Worm (Caenorhabditis elegans) whole organism, early embryonic: ENCODE data around the gene C50C3.5.

Experiments used
- F13C5.2 ChIP-seq: sonication (generic microtip); optimal IDR thresholded peaks from 2 replicates; lab custom pipeline; 2017; ENCODE audit warnings: mild to moderate bottlenecking, missing genetic modification characterization, inconsistent platforms, missing compliant biosample characterization
- aly-1 ChIP-seq: sonication (generic microtip); optimal IDR thresholded peaks from 2 replicates; lab custom pipeline; 2016; ENCODE audit warnings: missing genetic modification characterization, missing compliant biosample characterization
- ama-1 ChIP-seq: fragments of 150-350 bp; optimal IDR thresholded peaks from 2 replicates; lab custom pipeline; 2014
- ceh-36 ChIP-seq: sonication (generic microtip); optimal IDR thresholded peaks from 2 replicates; lab custom pipeline; 2016; ENCODE audit warnings: missing genetic modification characterization, inconsistent platforms, missing compliant biosample characterization
- ets-7 ChIP-seq: sonication (generic microtip); optimal IDR thresholded peaks from 2 replicates; lab custom pipeline; 2016; ENCODE audit warnings: missing genotype, missing genetic modification characterization, missing compliant biosample characterization
- hmbx-1 ChIP-seq: sonication (generic microtip); optimal IDR thresholded peaks from 2 replicates; lab custom pipeline; 2016; ENCODE audit warnings: mild to moderate bottlenecking, missing genetic modification characterization, missing compliant biosample characterization
- hmg-4 ChIP-seq: fragments of 200-800 bp; sonication (Bioruptor generic); optimal IDR thresholded peaks from 2 replicates; lab custom pipeline; 2018; ENCODE audit warnings: mild to moderate bottlenecking, missing genetic modification characterization, missing compliant biosample characterization
- hnd-1 ChIP-seq: sonication (generic microtip); optimal IDR thresholded peaks from 2 replicates; lab custom pipeline; 2016; ENCODE audit warnings: missing genetic modification characterization, missing compliant biosample characterization
- tbx-37 ChIP-seq: fragments of 200-800 bp; sonication (Bioruptor generic); conservative IDR thresholded peaks from 2 replicates; pipeline ENCODE4 v1.3.6; 2022; ENCODE audit warnings: missing genetic modification reagents, missing genetic modification characterization, missing compliant biosample characterization

- TF ChIP-seq ceh-36, result no peak
- TF ChIP-seq ama-1 (lab: Kevin White, UChicago), result no peak
- no peak for TF ChIP-seq hmbx-1
- TF ChIP-seq aly-1, result no peak
- no peak for TF ChIP-seq ets-7 (tag; lab: Kevin White, UChicago)
- no peak for TF ChIP-seq tbx-37 (GFP tag; lab: Robert Waterston, UW)
- TF ChIP-seq F13C5.2, result no peak
- TF ChIP-seq hnd-1 (tag; lab: Kevin White, UChicago), result no peak
- no peak for TF ChIP-seq hmg-4
Measured at ce11 chrIII:8228916-8229315, 49.9 kb downstream of the C50C3.5 start.
